Fruit fly (Drosophila melanogaster) whole organism, embryonic: ENCODE results near the gene HisCl1.

ENCODE experiments used
- Ada2b ChIP-seq: fragments of 200-800 bp; sonication (Bioruptor generic); IDR thresholded peaks from 2 replicates; pipeline ENCODE4 v1.3.6; 2022; ENCODE audit warnings: missing biosample characterization, missing genetic modification characterization
- Bteb2 ChIP-seq: fragments of 200-800 bp; sonication (Bioruptor generic); optimal IDR thresholded peaks from 2 replicates; lab custom pipeline; 2016; ENCODE audit warnings: missing biosample characterization, missing genetic modification characterization
- CG10209 ChIP-seq: fragments of 200-800 bp; sonication (Bioruptor generic); optimal IDR thresholded peaks from 3 replicates; lab custom pipeline; 2017; ENCODE audit warnings: missing biosample characterization, mild to moderate bottlenecking, missing genetic modification characterization, missing genetic modification reagents
- CG10654 ChIP-seq: fragments of 200-800 bp; sonication (Bioruptor generic); optimal IDR thresholded peaks from 2 replicates; lab custom pipeline; 2016; ENCODE audit warnings: missing biosample characterization, missing genetic modification characterization
- CG11456 ChIP-seq: fragments of 200-800 bp; sonication (Bioruptor generic); IDR thresholded peaks from 3 replicates; pipeline ENCODE4 v1.3.6; 2022; ENCODE audit warnings: missing biosample characterization, missing genetic modification characterization
- CG11695 ChIP-seq: fragments of 200-800 bp; sonication (Bioruptor generic); IDR thresholded peaks from 3 replicates; pipeline ENCODE4 v1.3.6; 2022; ENCODE audit warnings: missing biosample characterization, missing genetic modification characterization
- CG12744 ChIP-seq: fragments of 200-800 bp; sonication (Bioruptor generic); optimal IDR thresholded peaks from 2 replicates; lab custom pipeline; 2016; ENCODE audit warnings: missing biosample characterization, missing genetic modification characterization
- CG13296 ChIP-seq: fragments of 200-800 bp; sonication (Bioruptor generic); optimal IDR thresholded peaks from 3 replicates; lab custom pipeline; 2018; ENCODE audit warnings: missing biosample characterization, mild to moderate bottlenecking, missing genetic modification characterization
- CG1647 ChIP-seq: fragments of 200-800 bp; sonication (Bioruptor generic); optimal IDR thresholded peaks from 3 replicates; lab custom pipeline; 2016; ENCODE audit warnings: missing biosample characterization, missing genetic modification characterization
- CG16815 ChIP-seq: fragments of 200-800 bp; sonication (Bioruptor generic); optimal IDR thresholded peaks from 3 replicates; lab custom pipeline; 2017; ENCODE audit warnings: missing biosample characterization, mild to moderate bottlenecking, missing genetic modification characterization
- CG17829 ChIP-seq: fragments of 200-800 bp; optimal IDR thresholded peaks from 2 replicates; lab custom pipeline; 2019; ENCODE audit warnings: missing biosample characterization, mild to moderate bottlenecking, missing genetic modification characterization, moderate library complexity
- CG31441 ChIP-seq: fragments of 200-800 bp; sonication (Bioruptor generic); IDR thresholded peaks from 2 replicates; pipeline ENCODE4 v1.3.6; 2022; ENCODE audit warnings: missing biosample characterization, missing genetic modification characterization
- CG3163 ChIP-seq: fragments of 200-800 bp; sonication (Bioruptor generic); optimal IDR thresholded peaks from 3 replicates; lab custom pipeline; 2016; ENCODE audit warnings: missing biosample characterization, missing genetic modification characterization
- CG33557 ChIP-seq: fragments of 200-800 bp; sonication (Bioruptor generic); optimal IDR thresholded peaks from 2 replicates; lab custom pipeline; 2019; ENCODE audit warnings: missing biosample characterization, mild to moderate bottlenecking, missing genetic modification characterization, moderate library complexity
- CG34422 ChIP-seq: fragments of 200-800 bp; sonication (Bioruptor generic); IDR thresholded peaks from 3 replicates; pipeline ENCODE4 v1.3.6; 2022; ENCODE audit warnings: missing biosample characterization, missing genetic modification characterization
- CG6654 ChIP-seq: fragments of 200-800 bp; sonication (Bioruptor generic); optimal IDR thresholded peaks from 2 replicates; lab custom pipeline; 2017; ENCODE audit warnings: missing biosample characterization, mild to moderate bottlenecking, missing genetic modification characterization
- CG6689 ChIP-seq: fragments of 200-800 bp; sonication (Bioruptor generic); IDR thresholded peaks from 2 replicates; pipeline ENCODE4 v1.3.6; 2022; ENCODE audit warnings: missing biosample characterization, missing genetic modification characterization
- CG6854 ChIP-seq: fragments of 200-800 bp; sonication (Bioruptor generic); optimal IDR thresholded peaks from 3 replicates; lab custom pipeline; 2017; ENCODE audit warnings: missing biosample characterization, mild to moderate bottlenecking, missing genetic modification characterization
- CG7271 ChIP-seq: fragments of 200-800 bp; sonication (Bioruptor generic); optimal IDR thresholded peaks from 2 replicates; lab custom pipeline; 2018; ENCODE audit warnings: missing biosample characterization, mild to moderate bottlenecking, missing genetic modification characterization, moderate library complexity
- CG9876 ChIP-seq: fragments of 200-800 bp; sonication (Bioruptor generic); optimal IDR thresholded peaks from 2 replicates; lab custom pipeline; 2016; ENCODE audit warnings: missing biosample characterization, missing genetic modification characterization
- Chrac-16 ChIP-seq: fragments of 200-800 bp; sonication (Bioruptor generic); optimal IDR thresholded peaks from 3 replicates; lab custom pipeline; 2016; ENCODE audit warnings: missing biosample characterization, missing genetic modification characterization
- Doc2 ChIP-seq: fragments of 200-800 bp; sonication (Bioruptor generic); IDR thresholded peaks from 2 replicates; pipeline ENCODE4 v1.3.6; 2022; ENCODE audit warnings: missing biosample characterization, missing genetic modification characterization
- Gug ChIP-seq: fragments of 200-800 bp; sonication (Bioruptor generic); IDR thresholded peaks from 4 replicates; pipeline ENCODE4 v1.3.6; 2022; ENCODE audit warnings: missing biosample characterization, missing genetic modification characterization
- HHEX ChIP-seq: fragments of 200-800 bp; sonication (Bioruptor generic); optimal IDR thresholded peaks from 3 replicates; lab custom pipeline; 2017; ENCODE audit warnings: missing biosample characterization, mild to moderate bottlenecking, missing genetic modification characterization, missing genetic modification reagents
- Hand ChIP-seq: fragments of 200-800 bp; sonication (Bioruptor generic); optimal IDR thresholded peaks from 2 replicates; lab custom pipeline; 2017; ENCODE audit warnings: mild to moderate bottlenecking, missing biosample characterization, missing genetic modification reagents, missing genetic modification characterization
- Max ChIP-seq: fragments of 200-800 bp; sonication (Bioruptor generic); optimal IDR thresholded peaks from 2 replicates; lab custom pipeline; 2016; ENCODE audit warnings: missing biosample characterization, mild to moderate bottlenecking, missing genetic modification characterization
- PHDP ChIP-seq: fragments of 200-800 bp; sonication (Bioruptor generic); optimal IDR thresholded peaks from 3 replicates; lab custom pipeline; 2018; ENCODE audit warnings: missing biosample characterization, mild to moderate bottlenecking, missing genetic modification characterization, moderate library complexity
- Rfx ChIP-seq: fragments of 200-800 bp; sonication (Bioruptor generic); IDR thresholded peaks from 2 replicates; pipeline ENCODE4 v1.3.6; 2022; ENCODE audit warnings: missing biosample characterization, missing genetic modification characterization
- Taf1 ChIP-seq: fragments of 200-800 bp; sonication (Bioruptor generic); IDR thresholded peaks from 2 replicates; pipeline ENCODE4 v1.3.6; 2022; ENCODE audit warnings: missing biosample characterization, missing genetic modification characterization
- Tbp ChIP-seq: fragments of >200 bp; optimal IDR thresholded peaks from 2 replicates; lab custom pipeline; 2018; ENCODE audit warnings: missing biosample characterization, missing genetic modification characterization
- ab ChIP-seq: fragments of 200-800 bp; sonication (Bioruptor generic); optimal IDR thresholded peaks from 2 replicates; lab custom pipeline; 2016; ENCODE audit warnings: missing biosample characterization, missing genetic modification characterization
- abd-A ChIP-seq: fragments of 200-800 bp; sonication (Bioruptor generic); optimal IDR thresholded peaks from 3 replicates; lab custom pipeline; 2019; ENCODE audit warnings: missing biosample characterization, mild to moderate bottlenecking, missing genetic modification characterization, moderate library complexity
- amos ChIP-seq: fragments of 200-800 bp; sonication (Bioruptor generic); IDR thresholded peaks from 2 replicates; pipeline ENCODE4 v1.3.6; 2022; ENCODE audit warnings: missing biosample characterization, missing genetic modification characterization; ENCODE audit not compliant: partially characterized antibody
- aop ChIP-seq: fragments of 200-800 bp; sonication (Bioruptor generic); IDR thresholded peaks from 2 replicates; pipeline ENCODE4 v1.3.6; 2022; ENCODE audit warnings: missing biosample characterization, missing genetic modification characterization
- bbx ChIP-seq: fragments of 200-800 bp; sonication (Bioruptor generic); IDR thresholded peaks from 2 replicates; pipeline ENCODE4 v1.3.6; 2022; ENCODE audit warnings: missing biosample characterization, missing genetic modification characterization; ENCODE audit not compliant: partially characterized antibody
- bigmax ChIP-seq: fragments of 200-800 bp; sonication (Bioruptor generic); optimal IDR thresholded peaks from 2 replicates; lab custom pipeline; 2018; ENCODE audit warnings: missing biosample characterization, mild to moderate bottlenecking, missing genetic modification characterization
- cato ChIP-seq: fragments of 200-800 bp; sonication (Bioruptor generic); optimal IDR thresholded peaks from 2 replicates; lab custom pipeline; 2016; ENCODE audit warnings: missing biosample characterization, missing genetic modification characterization, borderline replicate concordance
- dati ChIP-seq: fragments of 200-800 bp; sonication (Bioruptor generic); IDR thresholded peaks from 2 replicates; pipeline ENCODE4 v1.3.6; 2022; ENCODE audit warnings: missing biosample characterization, missing genetic modification characterization
- dimm ChIP-seq: fragments of 200-800 bp; sonication (Bioruptor generic); IDR thresholded peaks from 2 replicates; pipeline ENCODE4 v1.3.6; 2022; ENCODE audit warnings: missing biosample characterization, missing genetic modification characterization
- dmrt99B ChIP-seq: fragments of 200-800 bp; sonication (Bioruptor generic); optimal IDR thresholded peaks from 2 replicates; lab custom pipeline; 2018; ENCODE audit warnings: missing biosample characterization, mild to moderate bottlenecking, missing genetic modification characterization, moderate library complexity
- dysf ChIP-seq: fragments of 200-800 bp; sonication (Bioruptor generic); IDR thresholded peaks from 3 replicates; pipeline ENCODE4 v1.3.6; 2022; ENCODE audit warnings: missing biosample characterization, missing genetic modification characterization
- ham ChIP-seq: fragments of 200-800 bp; sonication (Bioruptor generic); IDR thresholded peaks from 2 replicates; pipeline ENCODE4 v1.3.6; 2022; ENCODE audit warnings: missing biosample characterization, missing genetic modification characterization
- kay ChIP-seq: fragments of 200-800 bp; sonication (Bioruptor generic); optimal IDR thresholded peaks from 2 replicates; lab custom pipeline; 2016; ENCODE audit warnings: missing biosample characterization, missing genetic modification characterization
- nau ChIP-seq: fragments of 200-800 bp; sonication (Bioruptor generic); optimal IDR thresholded peaks from 3 replicates; lab custom pipeline; 2017; ENCODE audit warnings: missing biosample characterization, mild to moderate bottlenecking, missing genetic modification characterization, missing genetic modification reagents
- onecut ChIP-seq: fragments of 200-800 bp; sonication (Bioruptor generic); IDR thresholded peaks from 2 replicates; pipeline ENCODE4 v1.3.6; 2022; ENCODE audit warnings: missing biosample characterization, missing genetic modification characterization
- ranshi ChIP-seq: fragments of 200-800 bp; sonication (Bioruptor generic); IDR thresholded peaks from 2 replicates; pipeline ENCODE4 v1.3.6; 2022; ENCODE audit warnings: missing biosample characterization, missing genetic modification characterization
- sens-2 ChIP-seq: fragments of 200-800 bp; sonication (Bioruptor generic); IDR thresholded peaks from 2 replicates; pipeline ENCODE4 v1.3.6; 2022; ENCODE audit warnings: missing biosample characterization, missing genetic modification characterization
- sqz ChIP-seq: fragments of 200-800 bp; sonication (Bioruptor generic); optimal IDR thresholded peaks from 3 replicates; lab custom pipeline; 2018; ENCODE audit warnings: missing biosample characterization, mild to moderate bottlenecking, missing genetic modification characterization
- vfl ChIP-seq: fragments of 200-800 bp; sonication (Bioruptor generic); optimal IDR thresholded peaks from 2 replicates; lab custom pipeline; 2016; ENCODE audit warnings: missing biosample characterization, missing genetic modification characterization
- wek ChIP-seq: fragments of 200-800 bp; sonication (Bioruptor generic); optimal IDR thresholded peaks from 3 replicates; lab custom pipeline; 2018; ENCODE audit warnings: missing biosample characterization, mild to moderate bottlenecking, missing genetic modification characterization, moderate library complexity
- zf30C ChIP-seq: fragments of 200-800 bp; sonication (Bioruptor generic); optimal IDR thresholded peaks from 3 replicates; lab custom pipeline; 2018; ENCODE audit warnings: missing biosample characterization, mild to moderate bottlenecking, missing genetic modification characterization

The HisCl1 gene

DNA sequence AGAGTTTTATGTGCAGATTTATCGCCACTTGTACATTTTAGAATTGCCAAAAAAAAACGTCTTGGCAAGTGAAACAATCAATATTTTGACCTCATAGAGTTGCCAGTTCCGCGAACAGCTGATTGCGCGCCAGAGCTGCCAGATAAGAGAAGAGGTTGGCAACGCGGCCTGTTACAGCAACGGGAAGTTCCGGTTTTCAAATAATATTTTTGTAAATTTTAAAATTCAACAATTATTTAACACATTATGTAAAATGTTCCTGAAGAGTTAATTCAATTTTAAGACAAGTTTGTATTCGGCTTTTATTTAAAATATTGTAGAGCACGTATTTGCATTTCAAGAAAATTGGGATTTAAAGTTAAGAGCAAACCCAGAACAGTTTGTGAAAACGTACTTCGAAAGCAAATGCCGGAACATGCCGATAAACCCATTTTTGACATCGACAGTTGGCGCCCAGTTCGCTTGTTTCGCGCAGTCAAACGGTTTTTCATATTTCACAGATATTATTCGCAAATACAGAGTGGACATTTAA lies at the start of gene HisCl1, which contains the start of gene prd1 (continued):
- TF ChIP-seq Hand (GFP tag; lab: Kevin White, UChicago) (no peak), CG13296 (GFP tag; lab: Kevin White, UChicago) (peak; percentile 76), sqz (GFP tag; lab: Kevin White, UChicago) (peak; percentile 81), HHEX (GFP tag; lab: Kevin White, UChicago) (peak; percentile 76), CG34422 (GFP tag; lab: Robert Waterston, UW) (peak; percentile 71; the same call in 1 of the 3 replicates), wek (GFP tag; lab: Kevin White, UChicago) (no peak), CG6854 (peak; percentile 13), CG3163 (GFP tag; lab: Kevin White, UChicago) (no peak), zf30C (GFP tag; lab: Kevin White, UChicago) (no peak), aop (GFP tag; lab: Robert Waterston, UW) (peak; percentile 56; the same call in 1 of the 2 replicates), bigmax (GFP tag; lab: Kevin White, UChicago) (no peak), dysf (GFP tag; lab: Robert Waterston, UW) (peak; percentile 83), CG12744 (peak; percentile 32), Ada2b (GFP tag; lab: Robert Waterston, UW) (no peak), dmrt99B (tag; lab: Kevin White, UChicago) (no peak), Tbp (GFP tag; lab: Kevin White, UChicago) (no peak), CG1647 (GFP tag; lab: Kevin White, UChicago) (peak; percentile 52), Rfx (GFP tag; lab: Robert Waterston, UW) (peak; percentile 79), cato (GFP tag; lab: Kevin White, UChicago) (no peak), Gug (GFP tag; lab: Robert Waterston, UW) (peak; percentile 37; the same call in 1 of the 4 replicates), CG10654 (GFP tag; lab: Kevin White, UChicago) (peak; percentile 50), Taf1 (GFP tag; lab: Robert Waterston, UW) (no peak; the same call in 1 of the 2 replicates), ham (no peak), CG6654 (GFP tag; lab: Kevin White, UChicago) (peak; percentile 40), ranshi (GFP tag; lab: Robert Waterston, UW) (peak; percentile 52), Chrac-16 (peak; percentile 61), CG10209 (GFP tag; lab: Kevin White, UChicago) (peak; percentile 72), CG9876 (GFP tag; lab: Kevin White, UChicago) (peak; percentile 33), bbx (GFP tag; lab: Robert Waterston, UW) (no peak), dimm (GFP tag; lab: Robert Waterston, UW) (no peak), kay (GFP tag; lab: Kevin White, UChicago) (no peak), abd-A (tag; lab: Kevin White, UChicago) (no peak), nau (GFP tag; lab: Kevin White, UChicago) (no peak), CG16815 (GFP tag; lab: Kevin White, UChicago) (peak; percentile 67), amos (no peak), CG11456 (GFP tag; lab: Robert Waterston, UW) (peak; percentile 80), sens-2 (GFP tag; lab: Robert Waterston, UW) (no peak), Doc2 (no peak), CG6689 (GFP tag; lab: Robert Waterston, UW) (peak; percentile 38; the same call in 1 of the 2 replicates), Bteb2 (GFP tag; lab: Kevin White, UChicago) (peak; percentile 42), CG17829 (peak; percentile 57), ab (GFP tag; lab: Kevin White, UChicago) (no peak), CG31441 (no peak), dati (GFP tag; lab: Robert Waterston, UW) (no peak), PHDP (tag; lab: Kevin White, UChicago) (no peak), onecut (GFP tag; lab: Robert Waterston, UW) (peak; percentile 99), CG7271 (tag; lab: Kevin White, UChicago) (peak; percentile 78), CG11695 (GFP tag; lab: Robert Waterston, UW) (peak; percentile 51; the same call in 2 of the 3 replicates), vfl (GFP tag; lab: Kevin White, UChicago) (peak; percentile 69), Max (GFP tag; lab: Kevin White, UChicago) (peak; percentile 64), CG33557 (GFP tag; lab: Kevin White, UChicago) (peak; percentile 49)
